Fruit fly (Drosophila melanogaster): ENCODE data around the gene CG10352.

DNA sequence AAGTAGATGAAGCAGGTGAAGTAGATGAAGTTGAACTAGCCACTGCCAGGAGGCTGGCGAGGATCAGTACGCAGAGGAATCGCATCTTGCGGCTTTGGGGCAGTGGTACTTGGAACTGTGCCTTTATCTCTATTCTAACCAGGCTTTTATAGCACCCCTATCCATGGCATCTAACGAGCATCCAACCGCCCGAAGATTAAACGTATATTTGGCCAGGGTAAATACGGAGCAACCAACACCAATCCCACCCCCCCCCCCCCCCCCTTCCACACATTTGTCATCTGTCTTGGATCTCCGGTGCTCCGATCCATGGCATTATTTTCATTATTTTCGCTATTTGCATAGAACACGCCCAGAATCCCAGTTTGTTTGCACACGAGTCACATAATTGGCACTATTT is 39.0 kb downstream of the CG10352 start, which contains the start of gene CG15741:
- TF ChIP-seq NK7.1 (GFP tag; optimal IDR thresholded peaks at IDR 0.05): no peak
- no peak for TF ChIP-seq luna (GFP tag; optimal IDR thresholded peaks at IDR 0.05)
- TF ChIP-seq TFAM (GFP tag; optimal IDR thresholded peaks at IDR 0.05): no peak
- TF ChIP-seq slp2 (GFP tag; optimal IDR thresholded peaks at IDR 0.05): no peak
- no peak for TF ChIP-seq CG10147 (GFP tag; optimal IDR thresholded peaks at IDR 0.05)

Data from whole organism, embryonic.